Fruit fly (Drosophila melanogaster): ENCODE measurements around the gene CG10562.

Gene CG10562

dm6 chr3R:25308228-25308627 is 14.3 kb downstream of the CG10562 start, which contains the start of gene CG10550:
TSS of gene CG10550 (minus strand) at chr3R:25308391.
- TF ChIP-seq CG8478 (optimal IDR thresholded peaks at IDR 0.05), result no peak
- TF ChIP-seq CTCF (optimal IDR thresholded peaks at IDR 0.05), result no peak

dm6 chr3R:25305822-25306544 is 16.6 kb downstream of the CG10562 start:
- TF ChIP-seq CTCF (optimal IDR thresholded peaks at IDR 0.05), result no peak

dm6 chr3R:25303857-25304440 is 18.6 kb downstream of the CG10562 start, which contains the start of gene CG31436:
TSS of gene CG31436 (plus strand) at chr3R:25304137.
- no peak for TF ChIP-seq CTCF (optimal IDR thresholded peaks at IDR 0.05)
- TF ChIP-seq CG8478 (optimal IDR thresholded peaks at IDR 0.05), result no peak

- TF ChIP-seq CTCF (optimal IDR thresholded peaks at IDR 0.05) (no peak), CG8478 (optimal IDR thresholded peaks at IDR 0.05) (no peak)
Measured at dm6 chr3R:25302239-25302638, 20.3 kb downstream of the CG10562 start, which contains the start of gene CG31370. TSS of gene CG31370 (plus strand) at chr3R:25302464.

- no peak for TF ChIP-seq CG8478 (optimal IDR thresholded peaks at IDR 0.05)
- TF ChIP-seq CTCF (optimal IDR thresholded peaks at IDR 0.05), result no peak
Measured at dm6 chr3R:25300575-25300974, 22.0 kb downstream of the CG10562 start, which contains the start of gene CG13659. TSS of gene CG13659 (plus strand) at chr3R:25300891.

- TF ChIP-seq CG8478 (optimal IDR thresholded peaks at IDR 0.05), result no peak
- no peak for TF ChIP-seq CTCF (optimal IDR thresholded peaks at IDR 0.05)
Measured at dm6 chr3R:25299507-25299964, 23.0 kb downstream of the CG10562 start, which contains the start of gene CG31288. TSS of gene CG31288 (minus strand) at chr3R:25299557.

dm6 chr3R:25297678-25298077 is 24.9 kb downstream of the CG10562 start, which contains the start of gene CG31097:
TSS of gene CG31097 (minus strand) at chr3R:25297778.
- no peak for TF ChIP-seq CG8478 (optimal IDR thresholded peaks at IDR 0.05)
- TF ChIP-seq CTCF (optimal IDR thresholded peaks at IDR 0.05), result no peak

- TF ChIP-seq CTCF (optimal IDR thresholded peaks at IDR 0.05) (no peak), CG8478 (optimal IDR thresholded peaks at IDR 0.05) (no peak)
Measured at dm6 chr3R:25295320-25296020, 27.1 kb downstream of the CG10562 start, which contains the start of gene CG31102. TSS of gene CG31102 (minus strand) at chr3R:25295594.

- no peak for TF ChIP-seq CTCF (optimal IDR thresholded peaks at IDR 0.05)
Measured at dm6 chr3R:25292864-25293284, 29.7 kb downstream of the CG10562 start, which contains the start of gene CG31098. TSS of gene CG31098 (minus strand) at chr3R:25292977.

- TF ChIP-seq CTCF (optimal IDR thresholded peaks at IDR 0.05) (no peak), CG8478 (optimal IDR thresholded peaks at IDR 0.05) (no peak)
Measured at dm6 chr3R:25289589-25289988, 33.0 kb downstream of the CG10562 start, which contains the start of gene CG11893. TSS of gene CG11893 (plus strand) at chr3R:25289889.

- no peak for TF ChIP-seq CTCF (optimal IDR thresholded peaks at IDR 0.05)
- TF ChIP-seq CG8478 (optimal IDR thresholded peaks at IDR 0.05), result no peak
Measured at dm6 chr3R:25287128-25287527, 35.4 kb downstream of the CG10562 start, which contains the start of gene CG13658. TSS of gene CG13658 (plus strand) at chr3R:25287474.

dm6 chr3R:25285173-25285572 is 37.4 kb downstream of the CG10562 start, which contains the start of gene CG31104:
TSS of gene CG31104 (plus strand) at chr3R:25285473.
- no peak for TF ChIP-seq CG8478 (optimal IDR thresholded peaks at IDR 0.05)
- TF ChIP-seq CTCF (optimal IDR thresholded peaks at IDR 0.05), result no peak

- TF ChIP-seq CTCF (optimal IDR thresholded peaks at IDR 0.05), result no peak
- no peak for TF ChIP-seq CG8478 (optimal IDR thresholded peaks at IDR 0.05)
Measured at dm6 chr3R:25283209-25283670, 39.3 kb downstream of the CG10562 start, which contains the start of gene CG31300. TSS of gene CG31300 (plus strand) at chr3R:25283620.

- TF ChIP-seq CTCF (optimal IDR thresholded peaks at IDR 0.05), result no peak
- no peak for TF ChIP-seq CG8478 (optimal IDR thresholded peaks at IDR 0.05)
Measured at dm6 chr3R:25281165-25281564, 41.4 kb downstream of the CG10562 start, which contains the start of gene CG11892. TSS of gene CG11892 (plus strand) at chr3R:25281548.
